Worm (Caenorhabditis elegans) whole organism, early embryonic: ENCODE measurements around the gene T04C12.7.

Source experiments
- F13C5.2 ChIP-seq: sonication (generic microtip); optimal IDR thresholded peaks from 2 replicates; lab custom pipeline; 2017; ENCODE audit warnings: mild to moderate bottlenecking, missing genetic modification characterization, inconsistent platforms, missing compliant biosample characterization
- aly-1 ChIP-seq: sonication (generic microtip); optimal IDR thresholded peaks from 2 replicates; lab custom pipeline; 2016; ENCODE audit warnings: missing genetic modification characterization, missing compliant biosample characterization
- ceh-36 ChIP-seq: sonication (generic microtip); optimal IDR thresholded peaks from 2 replicates; lab custom pipeline; 2016; ENCODE audit warnings: missing genetic modification characterization, inconsistent platforms, missing compliant biosample characterization
- flt-1 ChIP-seq: fragments of 200-800 bp; sonication (Bioruptor generic); IDR thresholded peaks from 2 replicates; pipeline ENCODE4 v1.3.6; 2022; ENCODE audit warnings: missing genetic modification characterization, missing compliant biosample characterization
- hmbx-1 ChIP-seq: sonication (generic microtip); optimal IDR thresholded peaks from 2 replicates; lab custom pipeline; 2016; ENCODE audit warnings: mild to moderate bottlenecking, missing genetic modification characterization, missing compliant biosample characterization
- pes-1 ChIP-seq: fragments of 200-800 bp; sonication (Bioruptor generic); IDR thresholded peaks from 2 replicates; pipeline ENCODE4 v1.3.6; 2022; ENCODE audit warnings: missing genetic modification reagents, missing genetic modification characterization, missing compliant biosample characterization
- scrt-1 ChIP-seq: fragments of 200-800 bp; sonication (Bioruptor generic); IDR thresholded peaks from 2 replicates; pipeline ENCODE4 v1.3.6; 2022; ENCODE audit warnings: missing genetic modification characterization, missing compliant biosample characterization
- sea-1 ChIP-seq: fragments of 200-800 bp; sonication (Bioruptor generic); conservative IDR thresholded peaks from 2 replicates; pipeline ENCODE4 v1.3.6; 2022; ENCODE audit warnings: missing genetic modification characterization, missing compliant biosample characterization

ce11 chrV:11082964-11083363 lies 29.0 kb downstream of the T04C12.7 start:
- TF ChIP-seq flt-1 (GFP tag; lab: Robert Waterston, UW): no peak
- TF ChIP-seq F13C5.2 (tag; lab: Kevin White, UChicago): no peak
- TF ChIP-seq sea-1 (GFP tag; lab: Robert Waterston, UW): no peak
- no peak for TF ChIP-seq pes-1 (GFP tag; lab: Robert Waterston, UW)
- no peak for TF ChIP-seq ceh-36 (tag; lab: Kevin White, UChicago)
- no peak for TF ChIP-seq hmbx-1 (tag; lab: Kevin White, UChicago)
- TF ChIP-seq scrt-1 (GFP tag; lab: Robert Waterston, UW): no peak
- TF ChIP-seq aly-1: no peak
